Worm (Caenorhabditis elegans): ENCODE data around the gene R144.11.

R144.11 gene

DNA sequence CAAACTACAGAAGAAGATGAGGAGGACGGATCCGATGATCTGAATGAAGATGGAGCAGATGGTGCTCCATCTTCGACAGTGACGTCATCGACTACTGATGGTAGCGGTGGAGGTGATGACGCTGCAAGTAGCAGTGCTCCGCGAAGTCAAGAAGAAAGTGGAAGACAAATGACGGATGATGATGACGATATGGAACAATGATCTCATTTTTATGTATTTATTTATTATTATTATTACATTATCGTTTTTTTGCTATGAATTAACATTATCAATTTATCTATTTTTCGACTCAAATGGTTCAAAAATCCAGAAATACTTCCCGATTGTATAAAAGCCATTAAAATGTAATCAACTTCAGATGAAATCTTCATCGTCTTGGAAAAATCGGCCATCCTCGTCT, 13.1 kb upstream of the R144.11 start, which contains the start of gene R144.3:
TSS of gene R144.3 (plus strand) at position 301 of the 400 bp plus-strand sequence.
- no peak for TF ChIP-seq tra-4 (tag; optimal IDR thresholded peaks at IDR 0.05)
- TF ChIP-seq scrt-1 (GFP tag; IDR thresholded peaks at IDR 0.05) = no peak
- no peak for TF ChIP-seq ceh-13 (GFP tag; optimal IDR thresholded peaks at IDR 0.05)
- no peak for TF ChIP-seq sea-1 (GFP tag; conservative IDR thresholded peaks at IDR 0.05)
- TF ChIP-seq tbx-11 (GFP tag; IDR thresholded peaks at IDR 0.05) = no peak
- no peak for TF ChIP-seq ama-1 (optimal IDR thresholded peaks at IDR 0.05)
- no peak for TF ChIP-seq B0310.2 (tag; optimal IDR thresholded peaks at IDR 0.05)
- no peak for TF ChIP-seq aly-1 (tag; optimal IDR thresholded peaks at IDR 0.05)
- TF ChIP-seq pes-1 (GFP tag; IDR thresholded peaks at IDR 0.05) = no peak
- TF ChIP-seq hmbx-1 (tag; optimal IDR thresholded peaks at IDR 0.05) = no peak
- no peak for TF ChIP-seq flt-1 (GFP tag; IDR thresholded peaks at IDR 0.05)
- no peak for TF ChIP-seq hmg-4 (GFP tag; optimal IDR thresholded peaks at IDR 0.05)
- no peak for TF ChIP-seq hnd-1 (tag; optimal IDR thresholded peaks at IDR 0.05)
- TF ChIP-seq ceh-36 (tag; optimal IDR thresholded peaks at IDR 0.05) = no peak
- TF ChIP-seq tbx-37 (GFP tag; conservative IDR thresholded peaks at IDR 0.05) = no peak
- no peak for TF ChIP-seq ets-7 (tag; optimal IDR thresholded peaks at IDR 0.05)
- TF ChIP-seq F13C5.2 (tag; optimal IDR thresholded peaks at IDR 0.05) = no peak

DNA sequence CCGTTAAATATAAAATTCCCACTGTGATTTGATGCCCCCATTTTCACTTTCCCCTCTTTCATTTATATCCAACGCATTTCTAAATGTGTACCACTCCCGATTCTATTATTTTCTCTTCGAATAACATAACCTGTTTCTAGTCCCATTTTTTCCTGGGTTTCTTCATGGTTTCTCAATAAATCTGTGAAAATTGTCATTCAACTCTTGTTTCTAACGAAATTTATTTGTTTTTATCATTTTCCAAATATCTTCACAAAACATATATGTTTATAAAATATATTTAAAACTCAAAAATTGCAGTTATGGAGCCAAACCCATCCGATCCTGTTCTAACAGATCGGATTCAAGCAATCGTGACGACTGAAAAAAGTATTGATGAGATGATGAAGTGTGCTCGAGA, 12.3 kb upstream of the R144.11 start, which contains the start of gene mdt-11:
TSS of gene mdt-11 (plus strand) at position 301 of the 400 bp plus-strand sequence.
- TF ChIP-seq tbx-11 (GFP tag; IDR thresholded peaks at IDR 0.05) (no peak), tbx-37 (GFP tag; conservative IDR thresholded peaks at IDR 0.05) (no peak), F13C5.2 (tag; optimal IDR thresholded peaks at IDR 0.05) (no peak), ceh-36 (tag; optimal IDR thresholded peaks at IDR 0.05) (no peak), ets-7 (tag; optimal IDR thresholded peaks at IDR 0.05) (no peak), scrt-1 (GFP tag; IDR thresholded peaks at IDR 0.05) (no peak), sea-1 (GFP tag; conservative IDR thresholded peaks at IDR 0.05) (no peak), hmg-4 (GFP tag; optimal IDR thresholded peaks at IDR 0.05) (no peak), flt-1 (GFP tag; IDR thresholded peaks at IDR 0.05) (no peak), hmbx-1 (tag; optimal IDR thresholded peaks at IDR 0.05) (no peak), hnd-1 (tag; optimal IDR thresholded peaks at IDR 0.05) (no peak), B0310.2 (tag; optimal IDR thresholded peaks at IDR 0.05) (no peak), ceh-13 (GFP tag; optimal IDR thresholded peaks at IDR 0.05) (no peak), ama-1 (optimal IDR thresholded peaks at IDR 0.05) (no peak), aly-1 (tag; optimal IDR thresholded peaks at IDR 0.05) (no peak), pes-1 (GFP tag; IDR thresholded peaks at IDR 0.05) (no peak), tra-4 (tag; optimal IDR thresholded peaks at IDR 0.05) (no peak)

DNA sequence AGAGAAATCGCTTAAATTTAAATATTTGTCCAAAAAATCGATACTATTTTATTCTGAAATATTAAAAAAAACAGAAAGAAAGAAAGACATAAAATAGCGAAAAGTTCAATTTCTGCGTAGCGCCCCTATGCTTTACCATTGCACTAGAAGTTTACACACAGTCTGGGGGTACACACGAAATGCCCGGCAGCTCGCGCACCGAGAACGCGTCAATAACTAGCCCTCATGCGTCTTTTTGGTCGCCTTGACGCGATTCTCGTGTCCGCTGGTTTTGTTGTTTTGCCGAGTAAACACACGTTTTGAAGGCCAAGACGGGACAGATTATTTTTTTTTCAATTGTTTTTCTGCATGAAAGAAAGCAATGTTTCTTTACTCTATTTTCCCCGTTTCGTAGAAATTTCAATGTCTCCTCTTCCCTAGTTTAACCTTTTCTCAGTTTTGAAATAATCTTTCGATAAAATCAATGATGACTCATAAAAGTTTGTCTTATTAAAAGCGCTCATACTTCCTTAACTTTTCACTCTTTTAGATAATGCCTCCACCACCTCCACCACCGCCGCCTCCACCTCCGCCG, 9.6 kb upstream of the R144.11 start, which contains the start of gene wip-1:
TSS of gene wip-1 (plus strand) at position 524 of the 574 bp plus-strand sequence.
- TF ChIP-seq B0310.2 (tag; optimal IDR thresholded peaks at IDR 0.05) (no peak), ama-1 (optimal IDR thresholded peaks at IDR 0.05) (no peak), sea-1 (GFP tag; conservative IDR thresholded peaks at IDR 0.05) (0 out of 2 replicates have a peak, but pooled peaks have one; percentile 35), hnd-1 (tag; optimal IDR thresholded peaks at IDR 0.05) (no peak), tbx-37 (GFP tag; conservative IDR thresholded peaks at IDR 0.05) (peak; percentile 67; the same call in 1 of the 2 replicates), ets-7 (tag; optimal IDR thresholded peaks at IDR 0.05) (peak; percentile 44), aly-1 (tag; optimal IDR thresholded peaks at IDR 0.05) (peak; percentile 56), ceh-13 (GFP tag; optimal IDR thresholded peaks at IDR 0.05) (peak; percentile 22), flt-1 (GFP tag; IDR thresholded peaks at IDR 0.05) (peak; percentile 75), F13C5.2 (tag; optimal IDR thresholded peaks at IDR 0.05) (peak; percentile 93), ceh-36 (tag; optimal IDR thresholded peaks at IDR 0.05) (no peak), tra-4 (tag; optimal IDR thresholded peaks at IDR 0.05) (peak; percentile 65), scrt-1 (GFP tag; IDR thresholded peaks at IDR 0.05) (peak; percentile 65), pes-1 (GFP tag; IDR thresholded peaks at IDR 0.05) (peak; percentile 77), hmg-4 (GFP tag; optimal IDR thresholded peaks at IDR 0.05) (peak; percentile 95), tbx-11 (GFP tag; IDR thresholded peaks at IDR 0.05) (peak; percentile 67), hmbx-1 (tag; optimal IDR thresholded peaks at IDR 0.05) (no peak)

DNA sequence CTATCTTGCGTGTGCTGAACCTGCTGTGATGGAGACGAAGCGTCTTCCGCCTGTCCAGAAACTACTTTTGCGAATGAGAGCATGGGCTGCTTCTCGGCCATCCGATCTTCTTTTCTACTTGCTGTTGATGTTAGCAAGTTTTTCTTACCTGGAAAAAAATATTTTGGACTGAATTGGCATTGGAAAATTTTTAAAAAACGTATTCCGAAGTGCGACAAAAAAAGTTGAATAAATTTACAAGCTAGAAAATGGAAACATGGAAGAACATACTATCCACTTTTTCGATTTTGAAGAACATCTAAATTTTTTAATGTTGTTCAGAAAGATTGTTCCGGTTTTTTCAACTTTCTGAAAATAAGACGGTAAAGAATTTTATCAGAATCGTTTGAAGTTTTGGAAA, 8.9 kb upstream of the R144.11 start, which contains the start of gene larp-1:
TSS of gene larp-1 (minus strand) at position 101 of the 400 bp plus-strand sequence.
- TF ChIP-seq tbx-37 (GFP tag; conservative IDR thresholded peaks at IDR 0.05) = no peak

DNA sequence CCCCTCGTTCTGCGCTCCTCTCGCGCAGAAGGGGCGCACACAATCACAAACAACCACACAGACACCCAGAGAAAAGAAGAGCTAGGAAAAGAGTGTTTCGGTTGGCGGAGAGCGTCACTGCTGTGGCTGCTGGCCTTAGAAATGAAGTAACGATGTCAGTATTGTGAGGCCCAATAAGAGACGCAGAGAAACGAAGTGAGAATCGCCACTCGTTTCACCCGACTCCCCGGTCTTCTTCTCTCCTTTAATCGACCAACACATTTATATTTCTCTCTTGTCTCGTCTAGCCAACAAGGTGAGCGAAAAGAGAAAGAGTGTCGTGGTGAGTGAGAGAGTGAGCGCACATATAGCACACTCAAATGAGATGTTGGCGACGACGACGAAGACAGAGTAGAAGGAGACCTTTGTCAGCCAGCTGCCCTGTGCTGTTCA, 5.3 kb upstream of the R144.11 start:
- TF ChIP-seq sea-1 (GFP tag; conservative IDR thresholded peaks at IDR 0.05) (0 out of 2 replicates have a peak, but pooled peaks have one; percentile 39), hmg-4 (GFP tag; optimal IDR thresholded peaks at IDR 0.05) (peak; percentile 88), ceh-36 (tag; optimal IDR thresholded peaks at IDR 0.05) (no peak), hnd-1 (tag; optimal IDR thresholded peaks at IDR 0.05) (no peak), tra-4 (tag; optimal IDR thresholded peaks at IDR 0.05) (no peak), F13C5.2 (tag; optimal IDR thresholded peaks at IDR 0.05) (peak; percentile 74), pes-1 (GFP tag; IDR thresholded peaks at IDR 0.05) (peak; percentile 48; the same call in 1 of the 2 replicates), tbx-11 (GFP tag; IDR thresholded peaks at IDR 0.05) (0 out of 2 replicates have a peak, but pooled peaks have one; percentile 3), scrt-1 (GFP tag; IDR thresholded peaks at IDR 0.05) (peak; percentile 14; the same call in 1 of the 2 replicates), flt-1 (GFP tag; IDR thresholded peaks at IDR 0.05) (no peak), tbx-37 (GFP tag; conservative IDR thresholded peaks at IDR 0.05) (no peak), B0310.2 (tag; optimal IDR thresholded peaks at IDR 0.05) (no peak), ets-7 (tag; optimal IDR thresholded peaks at IDR 0.05) (no peak), ama-1 (optimal IDR thresholded peaks at IDR 0.05) (no peak), hmbx-1 (tag; optimal IDR thresholded peaks at IDR 0.05) (no peak), aly-1 (tag; optimal IDR thresholded peaks at IDR 0.05) (peak; percentile 64), ceh-13 (GFP tag; optimal IDR thresholded peaks at IDR 0.05) (no peak)

DNA sequence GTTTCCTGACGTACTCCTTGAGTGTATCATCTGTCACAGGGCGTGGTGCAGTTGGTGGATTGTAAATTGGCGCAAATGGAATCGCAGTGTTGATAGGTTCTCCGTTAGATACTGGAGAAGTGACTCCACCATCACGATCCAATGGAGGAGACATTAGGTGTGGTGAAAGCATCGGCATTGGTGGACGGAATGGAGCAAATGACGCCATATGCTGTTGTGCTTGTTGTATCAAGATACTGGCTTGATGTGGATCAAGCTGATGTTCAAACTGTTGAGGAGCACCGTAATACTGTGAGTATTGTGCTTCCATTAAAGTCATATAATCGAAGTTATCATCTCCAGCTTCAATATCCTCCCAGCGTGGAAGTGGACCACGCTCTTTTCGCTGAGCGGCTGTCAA, 3.8 kb upstream of the R144.11 start:
- TF ChIP-seq tra-4 (tag; optimal IDR thresholded peaks at IDR 0.05) (no peak), hmg-4 (GFP tag; optimal IDR thresholded peaks at IDR 0.05) (no peak)

DNA sequence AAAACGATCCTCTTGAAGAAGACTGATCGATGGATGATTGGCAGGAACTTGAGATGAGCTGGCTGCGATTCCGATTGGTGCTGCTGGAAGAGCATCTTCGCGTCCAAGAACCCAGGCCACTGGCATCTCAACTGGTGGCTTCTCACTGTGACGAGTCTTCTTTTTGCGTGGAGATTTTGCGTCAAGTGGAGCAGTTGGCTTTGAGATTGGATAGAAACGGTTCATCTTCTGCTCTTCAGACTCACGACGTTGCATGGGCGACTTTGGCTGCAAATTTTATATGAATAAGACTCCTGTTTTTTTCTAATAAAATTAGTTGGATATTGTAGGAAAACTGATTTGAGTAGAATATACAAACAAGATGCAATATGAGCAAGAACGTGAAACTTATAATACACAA, 2.1 kb upstream of the R144.11 start:
- no peak for TF ChIP-seq tra-4 (tag; optimal IDR thresholded peaks at IDR 0.05)
- TF ChIP-seq sea-1 (GFP tag; conservative IDR thresholded peaks at IDR 0.05) = no peak
- TF ChIP-seq ceh-13 (GFP tag; optimal IDR thresholded peaks at IDR 0.05) = no peak
- no peak for TF ChIP-seq tbx-37 (GFP tag; conservative IDR thresholded peaks at IDR 0.05)
- TF ChIP-seq F13C5.2 (tag; optimal IDR thresholded peaks at IDR 0.05) = no peak
- no peak for TF ChIP-seq tbx-11 (GFP tag; IDR thresholded peaks at IDR 0.05)
- no peak for TF ChIP-seq ceh-36 (tag; optimal IDR thresholded peaks at IDR 0.05)
- TF ChIP-seq ets-7 (tag; optimal IDR thresholded peaks at IDR 0.05) = no peak
- TF ChIP-seq hmbx-1 (tag; optimal IDR thresholded peaks at IDR 0.05) = no peak
- TF ChIP-seq ama-1 (optimal IDR thresholded peaks at IDR 0.05) = no peak
- no peak for TF ChIP-seq hmg-4 (GFP tag; optimal IDR thresholded peaks at IDR 0.05)
- no peak for TF ChIP-seq B0310.2 (tag; optimal IDR thresholded peaks at IDR 0.05)
- TF ChIP-seq hnd-1 (tag; optimal IDR thresholded peaks at IDR 0.05) = no peak

All from whole organism, early embryonic.